Worm (Caenorhabditis elegans) whole organism, young adult: ENCODE data around the gene T04F3.1.
A peak's percentile ranks its signal among the peaks of the same experiment; 100 is the strongest.

Source experiments
- F10E7.11 ChIP-seq: sonication (generic microtip); optimal IDR thresholded peaks from 2 replicates; lab custom pipeline; 2017; ENCODE audit warnings: mild to moderate bottlenecking, missing genetic modification characterization, moderate library complexity, missing compliant biosample characterization
- F23B12.7 ChIP-seq: sonication (generic microtip); optimal IDR thresholded peaks from 2 replicates; lab custom pipeline; 2017; ENCODE audit warnings: missing genetic modification characterization, mild to moderate bottlenecking, missing compliant biosample characterization, antibody characterized with exemption, moderate library complexity; ENCODE audit not compliant: insufficient read depth
- F33H1.4 ChIP-seq: fragments of 200-800 bp; sonication (Bioruptor generic); IDR thresholded peaks from 2 replicates; pipeline ENCODE4 v1.3.6; 2022; ENCODE audit warnings: missing genetic modification reagents, missing genetic modification characterization, missing compliant biosample characterization
- F49E8.2 ChIP-seq: sonication (generic microtip); optimal IDR thresholded peaks from 3 replicates; lab custom pipeline; 2017; ENCODE audit warnings: missing genetic modification characterization, mild to moderate bottlenecking, missing compliant biosample characterization, antibody characterized with exemption, moderate library complexity; ENCODE audit not compliant: insufficient read depth
- F52B5.7 ChIP-seq: sonication (generic microtip); optimal IDR thresholded peaks from 2 replicates; lab custom pipeline; 2016; ENCODE audit warnings: mild to moderate bottlenecking, missing genetic modification characterization, missing compliant biosample characterization
- K11D2.4 ChIP-seq: fragments of 200-800 bp; sonication (Bioruptor generic); IDR thresholded peaks from 2 replicates; pipeline ENCODE4 v1.3.6; 2022; ENCODE audit warnings: missing genetic modification reagents, missing genetic modification characterization, missing compliant biosample characterization
- K12H6.12 ChIP-seq: fragments of 200-800 bp; sonication (Bioruptor generic); optimal IDR thresholded peaks from 2 replicates; lab custom pipeline; 2018; ENCODE audit warnings: mild to moderate bottlenecking, missing genetic modification characterization, missing compliant biosample characterization
- Y67H2A.10 ChIP-seq: fragments of 200-800 bp; sonication (Bioruptor generic); conservative IDR thresholded peaks from 2 replicates; pipeline ENCODE4 v1.3.6; 2022; ENCODE audit warnings: missing genetic modification reagents, missing genetic modification characterization, missing compliant biosample characterization
- Y79H2A.3 ChIP-seq: fragments of 200-800 bp; sonication (Bioruptor generic); conservative IDR thresholded peaks from 2 replicates; pipeline ENCODE4 v1.3.6; 2022; ENCODE audit warnings: missing genetic modification reagents, missing genetic modification characterization, missing compliant biosample characterization
- athp-1 ChIP-seq: sonication (generic microtip); optimal IDR thresholded peaks from 2 replicates; lab custom pipeline; 2017; ENCODE audit warnings: mild to moderate bottlenecking, missing genetic modification characterization, missing compliant biosample characterization
- attf-5 ChIP-seq: fragments of 200-800 bp; sonication (Bioruptor generic); optimal IDR thresholded peaks from 2 replicates; lab custom pipeline; 2018; ENCODE audit warnings: mild to moderate bottlenecking, missing genetic modification characterization, missing compliant biosample characterization
- bed-1 ChIP-seq: fragments of 200-800 bp; sonication (Bioruptor generic); IDR thresholded peaks from 2 replicates; pipeline ENCODE4 v1.3.6; 2022; ENCODE audit warnings: missing genetic modification reagents, missing genetic modification characterization, missing compliant biosample characterization
- bed-2 ChIP-seq: fragments of 200-800 bp; sonication (Bioruptor generic); IDR thresholded peaks from 2 replicates; pipeline ENCODE4 v1.3.6; 2022; ENCODE audit warnings: missing genetic modification reagents, missing genetic modification characterization, missing compliant biosample characterization
- ccch-3 ChIP-seq: fragments of 200-800 bp; sonication (Bioruptor generic); optimal IDR thresholded peaks from 2 replicates; lab custom pipeline; 2018; ENCODE audit warnings: mild to moderate bottlenecking, missing genetic modification characterization, missing compliant biosample characterization
- ceh-100 ChIP-seq: fragments of 200-800 bp; sonication (Bioruptor generic); IDR thresholded peaks from 2 replicates; pipeline ENCODE4 v1.3.6; 2022; ENCODE audit warnings: missing genetic modification reagents, missing genetic modification characterization, missing compliant biosample characterization
- ceh-27 ChIP-seq: fragments of 200-800 bp; sonication (Bioruptor generic); optimal IDR thresholded peaks from 2 replicates; lab custom pipeline; 2018; ENCODE audit warnings: mild to moderate bottlenecking, missing genetic modification characterization, moderate library complexity, missing compliant biosample characterization
- ceh-79 ChIP-seq: sonication (generic microtip); optimal IDR thresholded peaks from 2 replicates; lab custom pipeline; 2017; ENCODE audit warnings: mild to moderate bottlenecking, missing genetic modification characterization, missing compliant biosample characterization
- chd-7 ChIP-seq: sonication (generic microtip); optimal IDR thresholded peaks from 2 replicates; lab custom pipeline; 2016; ENCODE audit warnings: mild to moderate bottlenecking, missing genetic modification characterization, moderate library complexity, missing compliant biosample characterization
- dpl-1 ChIP-seq: fragments of 150-350 bp; optimal IDR thresholded peaks from 2 replicates; lab custom pipeline; 2014; ENCODE audit warnings: missing biosample characterization, missing genetic modification reagents, missing genetic modification characterization
- efl-1 ChIP-seq: fragments of 150-350 bp; optimal IDR thresholded peaks from 2 replicates; lab custom pipeline; 2014; ENCODE audit warnings: missing biosample characterization, missing genetic modification reagents, missing genetic modification characterization
- him-1 ChIP-seq: sonication (generic microtip); optimal IDR thresholded peaks from 2 replicates; lab custom pipeline; 2016; ENCODE audit warnings: missing genotype, missing genetic modification reagents, missing genetic modification characterization, missing compliant biosample characterization
- hlh-12 ChIP-seq: sonication (generic microtip); optimal IDR thresholded peaks from 2 replicates; lab custom pipeline; 2016; ENCODE audit warnings: missing genetic modification characterization, missing compliant biosample characterization
- lag-1 ChIP-seq: fragments of 200-800 bp; sonication (Bioruptor generic); IDR thresholded peaks from 2 replicates; pipeline ENCODE4 v1.3.6; 2022; ENCODE audit warnings: missing genetic modification reagents, missing genetic modification characterization, missing compliant biosample characterization
- let-607 ChIP-seq, 2 experiments: fragments of 200-800 bp in 1 of 2; sonication (Bioruptor generic) in 1 of 2; sonication (generic microtip) in 1 of 2; optimal IDR thresholded peaks; 2 replicates each; lab custom pipeline; 2016 to 2018; ENCODE audit warnings: mild to moderate bottlenecking in 2 of 2, missing compliant biosample characterization in 2 of 2, missing genetic modification characterization in 2 of 2, moderate library complexity in 2 of 2, missing genotype in 1 of 2
- lin-35 ChIP-seq, 3 experiments: fragments of 150-350 bp in 2 of 3; sonication (generic microtip) in 1 of 3; optimal IDR thresholded peaks; 2 replicates each; lab custom pipeline; 2014 to 2018; ENCODE audit warnings: missing biosample characterization in 3 of 3, missing genetic modification characterization in 3 of 3, missing genetic modification reagents in 3 of 3
- lin-54 ChIP-seq: fragments of 200-800 bp; sonication (Bioruptor generic); optimal IDR thresholded peaks from 2 replicates; lab custom pipeline; 2018; ENCODE audit warnings: mild to moderate bottlenecking, missing genetic modification characterization, missing compliant biosample characterization
- lir-1 ChIP-seq: fragments of 200-800 bp; sonication (Bioruptor generic); conservative IDR thresholded peaks from 2 replicates; pipeline ENCODE4 v1.3.6; 2022; ENCODE audit warnings: missing genetic modification reagents, missing genetic modification characterization, missing compliant biosample characterization
- lsy-27 ChIP-seq: sonication (generic microtip); optimal IDR thresholded peaks from 2 replicates; lab custom pipeline; 2017; ENCODE audit warnings: missing genetic modification characterization, mild to moderate bottlenecking, missing compliant biosample characterization, antibody characterized with exemption, missing genotype, borderline replicate concordance; ENCODE audit not compliant: insufficient read depth
- madf-3 ChIP-seq: fragments of 200-800 bp; sonication (Bioruptor generic); IDR thresholded peaks from 2 replicates; pipeline ENCODE4 v1.3.6; 2022; ENCODE audit warnings: missing genetic modification reagents, missing genetic modification characterization, missing compliant biosample characterization
- nfya-2 ChIP-seq: fragments of 200-800 bp; sonication (Bioruptor generic); IDR thresholded peaks from 2 replicates; pipeline ENCODE4 v1.3.6; 2022; ENCODE audit warnings: missing genetic modification reagents, missing genetic modification characterization, missing compliant biosample characterization
- nhr-27 ChIP-seq: fragments of 200-800 bp; sonication (Bioruptor generic); optimal IDR thresholded peaks from 2 replicates; lab custom pipeline; 2018; ENCODE audit warnings: mild to moderate bottlenecking, missing genetic modification characterization, moderate library complexity, missing compliant biosample characterization
- nhr-80 ChIP-seq: sonication (generic microtip); optimal IDR thresholded peaks from 2 replicates; lab custom pipeline; 2016; ENCODE audit warnings: missing genetic modification characterization, missing compliant biosample characterization
- pbrm-1 ChIP-seq: fragments of 200-800 bp; sonication (Bioruptor generic); IDR thresholded peaks from 2 replicates; pipeline ENCODE4 v1.3.6; 2022; ENCODE audit warnings: missing genetic modification reagents, missing genetic modification characterization, missing compliant biosample characterization
- rcor-1 ChIP-seq: fragments of 200-800 bp; sonication (Bioruptor generic); IDR thresholded peaks from 2 replicates; pipeline ENCODE4 v1.3.6; 2022; ENCODE audit warnings: missing genetic modification reagents, missing genetic modification characterization, missing compliant biosample characterization
- repo-1 ChIP-seq: sonication (generic microtip); optimal IDR thresholded peaks from 2 replicates; lab custom pipeline; 2017; ENCODE audit warnings: mild to moderate bottlenecking, missing genetic modification characterization, missing compliant biosample characterization
- tlf-1 ChIP-seq: fragments of 200-800 bp; sonication (Bioruptor generic); optimal IDR thresholded peaks from 2 replicates; lab custom pipeline; 2018; ENCODE audit warnings: mild to moderate bottlenecking, missing genetic modification characterization, missing compliant biosample characterization
- ztf-18 ChIP-seq: sonication (generic microtip); optimal IDR thresholded peaks from 2 replicates; lab custom pipeline; 2016; ENCODE audit warnings: missing genotype, mild to moderate bottlenecking, missing genetic modification characterization, missing compliant biosample characterization
- ztf-25 ChIP-seq: fragments of 200-800 bp; sonication (Bioruptor generic); IDR thresholded peaks from 2 replicates; pipeline ENCODE4 v1.3.6; 2022; ENCODE audit warnings: missing genetic modification reagents, missing genetic modification characterization, missing compliant biosample characterization
- ztf-3 ChIP-seq: fragments of 200-800 bp; sonication (Bioruptor generic); optimal IDR thresholded peaks from 2 replicates; lab custom pipeline; 2018; ENCODE audit warnings: mild to moderate bottlenecking, missing genetic modification characterization, missing compliant biosample characterization

The T04F3.1 gene

ce11 chrV:11711751-11712150 lies 28.1 kb upstream of the T04F3.1 start:
- TF ChIP-seq lsy-27, result no peak
- peak; percentile 12 for TF ChIP-seq ceh-27
- no peak for TF ChIP-seq chd-7
- TF ChIP-seq, all 124 proteins: peak for 1

ce11 chrV:11715797-11716196 lies 24.1 kb upstream of the T04F3.1 start, which contains the start of gene tre-3:
tre-3 (minus strand) TSS chrV:11715903.
- no peak for TF ChIP-seq Y67H2A.10
- peak; percentile 50 for TF ChIP-seq nhr-80

ce11 chrV:11716930-11717329 lies 22.9 kb upstream of the T04F3.1 start:
- TF ChIP-seq nhr-80 (peak; percentile 59), K11D2.4 (GFP tag; lab: Robert Waterston, UW) (no peak)

ce11 chrV:11722858-11723257 lies 17.0 kb upstream of the T04F3.1 start:
- TF ChIP-seq ccch-3 (GFP tag; lab: Kevin White, UChicago) (no peak), F23B12.7 (tag; lab: Kevin White, UChicago) (no peak), dpl-1 (GFP tag; lab: Kevin White, UChicago) (no peak), lag-1 (GFP tag; lab: Robert Waterston, UW) (no peak), ceh-100 (GFP tag; lab: Robert Waterston, UW) (no peak), K12H6.12 (no peak), nfya-2 (GFP tag; lab: Robert Waterston, UW) (no peak), Y79H2A.3 (no peak), him-1 (tag; lab: Kevin White, UChicago) (no peak), athp-1 (no peak), rcor-1 (GFP tag; lab: Robert Waterston, UW) (no peak), attf-5 (no peak), ztf-3 (no peak), ceh-79 (tag; lab: Kevin White, UChicago) (no peak), F49E8.2 (tag; lab: Kevin White, UChicago) (no peak), lin-35 (GFP tag; optimal IDR thresholded peaks at IDR 0.05; lab: Kevin White, UChicago) (no peak)

- TF ChIP-seq repo-1 (tag; lab: Kevin White, UChicago) (no peak), madf-3 (no peak), F10E7.11 (no peak), lir-1 (GFP tag; lab: Robert Waterston, UW) (no peak), nhr-27 (tag; lab: Kevin White, UChicago) (no peak), tlf-1 (no peak), efl-1 (no peak), pbrm-1 (GFP tag; lab: Robert Waterston, UW) (no peak), ccch-3 (GFP tag; lab: Kevin White, UChicago) (no peak), ceh-27 (no peak)
These were observed 13.9 kb upstream of the T04F3.1 start, which contains the start of gene daf-11 for ce11 chrV:11725971-11726370. daf-11 (minus strand) TSS chrV:11726071.

- no peak for TF ChIP-seq let-607 (tag; optimal IDR thresholded peaks at IDR 0.05; lab: Kevin White, UChicago)
- no peak for TF ChIP-seq F33H1.4 (GFP tag; lab: Robert Waterston, UW)
- TF ChIP-seq bed-1 (GFP tag; lab: Robert Waterston, UW), result no peak
- no peak for TF ChIP-seq dpl-1 (GFP tag; lab: Kevin White, UChicago)
- TF ChIP-seq madf-3, result no peak
- no peak for TF ChIP-seq ztf-25 (GFP tag; lab: Robert Waterston, UW)
- TF ChIP-seq F52B5.7 (tag; lab: Kevin White, UChicago), result no peak
- no peak for TF ChIP-seq hlh-12 (tag; lab: Kevin White, UChicago)
- no peak for TF ChIP-seq F10E7.11
- no peak for TF ChIP-seq ztf-18 (tag; lab: Kevin White, UChicago)
- no peak for TF ChIP-seq lin-54 (GFP tag; lab: Kevin White, UChicago)
- TF ChIP-seq bed-2 (GFP tag; lab: Robert Waterston, UW), result no peak
- TF ChIP-seq, all 124 proteins: peak for 0
These were observed 9.8 kb upstream of the T04F3.1 start, which contains the start of gene rhr-2 for ce11 chrV:11730060-11730459. rhr-2 (minus strand) TSS chrV:11730160.
